Worm (Caenorhabditis elegans) whole organism, young adult: ENCODE measurements around the gene W03C9.5.

ENCODE experiments used
- B0261.1 ChIP-seq: sonication (generic microtip); optimal IDR thresholded peaks from 2 replicates; lab custom pipeline; 2016; ENCODE audit warnings: mild to moderate bottlenecking, missing genetic modification characterization, moderate library complexity, missing compliant biosample characterization
- attf-3 ChIP-seq: fragments of 200-800 bp; sonication (Bioruptor generic); conservative IDR thresholded peaks from 2 replicates; pipeline ENCODE4 v1.3.6; 2022; ENCODE audit warnings: missing genetic modification reagents, missing genetic modification characterization, missing compliant biosample characterization
- chd-7 ChIP-seq: sonication (generic microtip); optimal IDR thresholded peaks from 2 replicates; lab custom pipeline; 2016; ENCODE audit warnings: mild to moderate bottlenecking, missing genetic modification characterization, moderate library complexity, missing compliant biosample characterization
- fkh-3 ChIP-seq: sonication (generic microtip); optimal IDR thresholded peaks from 2 replicates; lab custom pipeline; 2016; ENCODE audit warnings: mild to moderate bottlenecking, missing genetic modification characterization, missing compliant biosample characterization
- gei-17 ChIP-seq: fragments of 200-800 bp; sonication (Bioruptor generic); optimal IDR thresholded peaks from 2 replicates; lab custom pipeline; 2018; ENCODE audit warnings: mild to moderate bottlenecking, missing genetic modification characterization, missing compliant biosample characterization
- him-1 ChIP-seq: sonication (generic microtip); optimal IDR thresholded peaks from 2 replicates; lab custom pipeline; 2016; ENCODE audit warnings: missing genotype, missing genetic modification reagents, missing genetic modification characterization, missing compliant biosample characterization
- nhr-179 ChIP-seq: sonication (generic microtip); optimal IDR thresholded peaks from 2 replicates; lab custom pipeline; 2016; ENCODE audit warnings: mild to moderate bottlenecking, missing genetic modification characterization, missing compliant biosample characterization
- pha-4 ChIP-seq: fragments of 150-350 bp; sonication (generic microtip); optimal IDR thresholded peaks from 2 replicates; lab custom pipeline; 2014; ENCODE audit warnings: missing biosample characterization, missing genetic modification reagents, missing genetic modification characterization
- tbp1 ChIP-seq: fragments of 200-800 bp; sonication (Bioruptor generic); optimal IDR thresholded peaks from 2 replicates; lab custom pipeline; 2018; ENCODE audit warnings: mild to moderate bottlenecking, missing genetic modification characterization, missing compliant biosample characterization
- tlf-1 ChIP-seq: fragments of 200-800 bp; sonication (Bioruptor generic); optimal IDR thresholded peaks from 2 replicates; lab custom pipeline; 2018; ENCODE audit warnings: mild to moderate bottlenecking, missing genetic modification characterization, missing compliant biosample characterization
- unc-130 ChIP-seq: sonication (generic microtip); optimal IDR thresholded peaks from 2 replicates; lab custom pipeline; 2016; ENCODE audit warnings: missing genetic modification reagents, missing genetic modification characterization, missing compliant biosample characterization
- zim-3 ChIP-seq: sonication (generic microtip); optimal IDR thresholded peaks from 2 replicates; lab custom pipeline; 2017; ENCODE audit warnings: mild to moderate bottlenecking, missing genetic modification characterization, moderate library complexity, missing compliant biosample characterization
- ztf-26 ChIP-seq: sonication (generic microtip); optimal IDR thresholded peaks from 2 replicates; lab custom pipeline; 2017; ENCODE audit warnings: missing genetic modification characterization, missing compliant biosample characterization

ce11 chrII:11926501-11926900 is 40.8 kb downstream of the W03C9.5 start:
- TF ChIP-seq attf-3 (GFP tag; lab: Robert Waterston, UW) (no peak), B0261.1 (no peak), zim-3 (tag; lab: Kevin White, UChicago) (no peak), fkh-3 (no peak), ztf-26 (tag; lab: Kevin White, UChicago) (no peak), tbp1 (GFP tag; lab: Kevin White, UChicago) (no peak), chd-7 (tag; lab: Kevin White, UChicago) (no peak), nhr-179 (no peak), unc-130 (GFP tag; lab: Kevin White, UChicago) (no peak), pha-4 (tag; lab: Kevin White, UChicago) (no peak), gei-17 (no peak), him-1 (tag; lab: Kevin White, UChicago) (no peak), tlf-1 (GFP tag; lab: Kevin White, UChicago) (no peak)
